Worm (Caenorhabditis elegans) whole organism, L1 larva: Measurements from ENCODE around the gene pap-2.

Experiments used
- C04F5.9 ChIP-seq: sonication (generic microtip); optimal IDR thresholded peaks from 2 replicates; lab custom pipeline; 2016; ENCODE audit warnings: missing genetic modification characterization, missing compliant biosample characterization
- C34B4.2 ChIP-seq: sonication (generic microtip); optimal IDR thresholded peaks from 2 replicates; lab custom pipeline; 2017; ENCODE audit warnings: mild to moderate bottlenecking, missing genetic modification characterization, missing compliant biosample characterization
- aha-1 ChIP-seq: fragments of 150-350 bp; optimal IDR thresholded peaks from 2 replicates; lab custom pipeline; 2014; ENCODE audit warnings: missing biosample characterization, missing genetic modification characterization
- alr-1 ChIP-seq: fragments of 200-800 bp; sonication (Bioruptor generic); optimal IDR thresholded peaks from 2 replicates; lab custom pipeline; 2018; ENCODE audit warnings: borderline replicate concordance, mild to moderate bottlenecking, missing genetic modification characterization, missing compliant biosample characterization
- ama-1 ChIP-seq: fragments of 150-350 bp; optimal IDR thresholded peaks from 2 replicates; lab custom pipeline; 2014
- blmp-1 ChIP-seq: fragments of 150-350 bp; optimal IDR thresholded peaks from 2 replicates; lab custom pipeline; 2014; ENCODE audit warnings: missing biosample characterization, missing genetic modification characterization
- ceh-63 ChIP-seq: fragments of 200-800 bp; sonication (Bioruptor generic); optimal IDR thresholded peaks from 2 replicates; lab custom pipeline; 2018; ENCODE audit warnings: mild to moderate bottlenecking, missing genetic modification characterization, missing compliant biosample characterization
- ceh-8 ChIP-seq: fragments of 200-800 bp; sonication (Bioruptor generic); optimal IDR thresholded peaks from 2 replicates; lab custom pipeline; 2018; ENCODE audit warnings: mild to moderate bottlenecking, missing genetic modification characterization, moderate library complexity, missing compliant biosample characterization
- ceh-88 ChIP-seq: fragments of 200-800 bp; sonication (Bioruptor generic); IDR thresholded peaks from 2 replicates; pipeline ENCODE4 v1.3.6; 2022; ENCODE audit warnings: missing genetic modification characterization, missing compliant biosample characterization
- ceh-90 ChIP-seq: sonication (generic microtip); optimal IDR thresholded peaks from 2 replicates; lab custom pipeline; 2016; ENCODE audit warnings: missing genetic modification characterization, missing compliant biosample characterization
- ces-1 ChIP-seq: fragments of 150-350 bp; optimal IDR thresholded peaks from 2 replicates; lab custom pipeline; 2014; ENCODE audit warnings: missing biosample characterization, missing genetic modification reagents, missing genetic modification characterization
- dpl-1 ChIP-seq, 3 experiments: fragments of 150-350 bp in 2 of 3; sonication (generic microtip) in 1 of 3; optimal IDR thresholded peaks; 2 replicates each; lab custom pipeline; 2014 to 2017; ENCODE audit warnings: missing biosample characterization in 3 of 3, missing genetic modification characterization in 3 of 3, missing genetic modification reagents in 3 of 3
- dsc-1 ChIP-seq: sonication (generic microtip); optimal IDR thresholded peaks from 2 replicates; lab custom pipeline; 2016; ENCODE audit warnings: mild to moderate bottlenecking, missing genetic modification characterization, missing compliant biosample characterization
- efl-1 ChIP-seq, 4 experiments: fragments of 150-350 bp; optimal IDR thresholded peaks in 3 of 4; peaks in 1 of 4; 1 replicate in 1 of 4; 2 replicates in 3 of 4; lab custom pipeline; 2014; ENCODE audit warnings: missing biosample characterization in 2 of 4, missing genetic modification characterization in 2 of 4, missing genetic modification reagents in 2 of 4
- elt-3 ChIP-seq, 6 experiments: fragments of 150-350 bp in 1 of 6; sonication (generic microtip); optimal IDR thresholded peaks; 2 replicates each; lab custom pipeline; 2017 to 2018; ENCODE audit warnings: missing biosample characterization in 6 of 6, missing genetic modification characterization in 6 of 6, inconsistent platforms in 1 of 6
- fkh-4 ChIP-seq: sonication (generic microtip); optimal IDR thresholded peaks from 2 replicates; lab custom pipeline; 2016; ENCODE audit warnings: missing compliant biosample characterization, missing genetic modification characterization, borderline replicate concordance
- hlh-17 ChIP-seq: fragments of 200-800 bp; sonication (Bioruptor generic); optimal IDR thresholded peaks from 2 replicates; lab custom pipeline; 2018; ENCODE audit warnings: missing genetic modification characterization, mild to moderate bottlenecking, missing compliant biosample characterization, moderate library complexity, borderline replicate concordance
- hpl-2 ChIP-seq: fragments of 150-350 bp; optimal IDR thresholded peaks from 2 replicates; lab custom pipeline; 2014; ENCODE audit warnings: missing biosample characterization, missing genetic modification reagents, missing genetic modification characterization
- lin-13 ChIP-seq: fragments of 150-350 bp; optimal IDR thresholded peaks from 2 replicates; lab custom pipeline; 2014; ENCODE audit warnings: missing biosample characterization, missing genetic modification reagents, missing genetic modification characterization
- lin-14 ChIP-seq: fragments of 200-800 bp; sonication (Bioruptor generic); optimal IDR thresholded peaks from 2 replicates; lab custom pipeline; 2018; ENCODE audit warnings: mild to moderate bottlenecking, missing genetic modification characterization, moderate library complexity, missing compliant biosample characterization
- lin-15B ChIP-seq: fragments of 150-350 bp; sonication (generic microtip); optimal IDR thresholded peaks from 3 replicates; lab custom pipeline; 2014; ENCODE audit warnings: missing biosample characterization, missing genetic modification characterization
- lin-39 ChIP-seq: fragments of 150-350 bp; optimal IDR thresholded peaks from 2 replicates; lab custom pipeline; 2014; ENCODE audit warnings: missing biosample characterization, missing genetic modification reagents, missing genetic modification characterization
- lir-3 ChIP-seq: sonication (generic microtip); optimal IDR thresholded peaks from 2 replicates; lab custom pipeline; 2016; ENCODE audit warnings: mild to moderate bottlenecking, missing genetic modification characterization, moderate library complexity, missing compliant biosample characterization; ENCODE audit not compliant: poor library complexity
- mab-9 ChIP-seq: fragments of 200-800 bp; sonication (Bioruptor generic); IDR thresholded peaks from 2 replicates; pipeline ENCODE4 v1.3.6; 2022; ENCODE audit warnings: missing genetic modification reagents, missing genetic modification characterization, missing compliant biosample characterization
- nhr-11 ChIP-seq: fragments of 150-350 bp; optimal IDR thresholded peaks from 2 replicates; lab custom pipeline; 2014; ENCODE audit warnings: missing biosample characterization, missing genetic modification characterization
- nhr-19 ChIP-seq: fragments of 200-800 bp; sonication (Bioruptor generic); conservative IDR thresholded peaks from 2 replicates; pipeline ENCODE4 v1.3.6; 2022; ENCODE audit warnings: missing genetic modification characterization, missing compliant biosample characterization
- nhr-28 ChIP-seq: fragments of 150-350 bp; optimal IDR thresholded peaks from 2 replicates; lab custom pipeline; 2014; ENCODE audit warnings: missing biosample characterization, missing genetic modification characterization
- nhr-71 ChIP-seq: sonication (generic microtip); optimal IDR thresholded peaks from 2 replicates; lab custom pipeline; 2016; ENCODE audit warnings: mild to moderate bottlenecking, missing genetic modification characterization, moderate library complexity, missing compliant biosample characterization
- nhr-84 ChIP-seq: sonication (generic microtip); optimal IDR thresholded peaks from 2 replicates; lab custom pipeline; 2017; ENCODE audit warnings: missing biosample characterization, missing genetic modification characterization
- nhr-85 ChIP-seq: sonication (generic microtip); peaks from one replicate; lab custom pipeline; 2016; ENCODE audit warnings: missing genetic modification characterization, inconsistent platforms, missing compliant biosample characterization
- nhr-90 ChIP-seq: sonication (generic microtip); optimal IDR thresholded peaks from 2 replicates; lab custom pipeline; 2016; ENCODE audit warnings: mild to moderate bottlenecking, missing genetic modification characterization, missing compliant biosample characterization; ENCODE audit not compliant: poor library complexity
- pax-3 ChIP-seq: fragments of 200-800 bp; sonication (Bioruptor generic); optimal IDR thresholded peaks from 2 replicates; lab custom pipeline; 2018; ENCODE audit warnings: mild to moderate bottlenecking, missing genetic modification characterization, moderate library complexity, missing compliant biosample characterization
- rnt-1 ChIP-seq: sonication (generic microtip); optimal IDR thresholded peaks from 2 replicates; lab custom pipeline; 2016; ENCODE audit warnings: mild to moderate bottlenecking, missing genetic modification characterization, moderate library complexity, missing compliant biosample characterization
- skn-1 ChIP-seq: fragments of 150-350 bp; optimal IDR thresholded peaks from 2 replicates; lab custom pipeline; 2014; ENCODE audit warnings: missing biosample characterization, missing genetic modification characterization
- snpc-4 ChIP-seq: fragments of 150-350 bp; optimal IDR thresholded peaks from 2 replicates; lab custom pipeline; 2014; ENCODE audit warnings: missing biosample characterization, missing genetic modification characterization
- snu-23 ChIP-seq: sonication (generic microtip); optimal IDR thresholded peaks from 2 replicates; lab custom pipeline; 2016; ENCODE audit warnings: missing genetic modification characterization, missing compliant biosample characterization
- sptf-1 ChIP-seq: fragments of 150-350 bp; optimal IDR thresholded peaks from 2 replicates; lab custom pipeline; 2014; ENCODE audit warnings: missing biosample characterization, missing genetic modification characterization
- tlp-1 ChIP-seq: fragments of 150-350 bp; optimal IDR thresholded peaks from 2 replicates; lab custom pipeline; 2014; ENCODE audit warnings: missing biosample characterization, missing genetic modification characterization
- unc-130 ChIP-seq: fragments of 150-350 bp; optimal IDR thresholded peaks from 2 replicates; lab custom pipeline; 2017; ENCODE audit warnings: missing biosample characterization, missing genetic modification characterization, inconsistent platforms
- unc-30 ChIP-seq: sonication (generic microtip); optimal IDR thresholded peaks from 2 replicates; lab custom pipeline; 2017; ENCODE audit warnings: missing biosample characterization, missing genetic modification characterization
- unc-98 ChIP-seq: fragments of 200-800 bp; sonication (Bioruptor generic); IDR thresholded peaks from 2 replicates; pipeline ENCODE4 v1.3.6; 2022; ENCODE audit warnings: missing genetic modification characterization, missing compliant biosample characterization
- vab-15 ChIP-seq: sonication (generic microtip); optimal IDR thresholded peaks from 2 replicates; lab custom pipeline; 2017; ENCODE audit warnings: missing genotype, mild to moderate bottlenecking, missing genetic modification characterization, missing compliant biosample characterization
- xbp-1 ChIP-seq: sonication (generic microtip); optimal IDR thresholded peaks from 2 replicates; lab custom pipeline; 2016; ENCODE audit warnings: missing genetic modification characterization, missing compliant biosample characterization
- zag-1 ChIP-seq: fragments of 150-350 bp; optimal IDR thresholded peaks from 2 replicates; lab custom pipeline; 2014; ENCODE audit warnings: missing biosample characterization, missing genetic modification characterization
- zip-4 ChIP-seq: fragments of 200-800 bp; sonication (Bioruptor generic); optimal IDR thresholded peaks from 2 replicates; lab custom pipeline; 2018; ENCODE audit warnings: mild to moderate bottlenecking, missing genetic modification characterization, moderate library complexity, missing compliant biosample characterization
- ztf-4 ChIP-seq: fragments of 150-350 bp; optimal IDR thresholded peaks from 2 replicates; lab custom pipeline; 2014; ENCODE audit warnings: missing biosample characterization, missing genetic modification characterization

pap-2 gene

DNA sequence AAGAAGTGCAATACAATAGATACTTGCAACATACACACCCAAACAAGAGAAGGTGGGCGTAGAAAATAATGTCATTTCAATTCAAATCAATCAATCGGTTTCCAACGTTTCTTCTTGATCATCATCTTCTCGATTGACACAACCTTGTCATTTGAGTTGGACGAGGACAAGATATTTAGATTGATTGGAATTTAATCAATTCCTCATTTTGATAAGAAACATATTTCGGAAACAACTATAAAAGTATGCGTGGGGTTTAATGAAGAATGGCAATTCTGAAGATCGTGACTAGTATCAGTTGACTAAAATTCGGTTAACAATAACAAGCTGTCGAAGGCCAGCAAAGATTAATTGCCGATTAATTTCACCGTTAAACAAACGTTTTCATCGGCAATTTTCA lies 11.4 kb upstream of the pap-2 start (continued):
- TF ChIP-seq nhr-71 (tag; lab: Kevin White, UChicago) (peak; percentile 11), C34B4.2 (no peak)

DNA sequence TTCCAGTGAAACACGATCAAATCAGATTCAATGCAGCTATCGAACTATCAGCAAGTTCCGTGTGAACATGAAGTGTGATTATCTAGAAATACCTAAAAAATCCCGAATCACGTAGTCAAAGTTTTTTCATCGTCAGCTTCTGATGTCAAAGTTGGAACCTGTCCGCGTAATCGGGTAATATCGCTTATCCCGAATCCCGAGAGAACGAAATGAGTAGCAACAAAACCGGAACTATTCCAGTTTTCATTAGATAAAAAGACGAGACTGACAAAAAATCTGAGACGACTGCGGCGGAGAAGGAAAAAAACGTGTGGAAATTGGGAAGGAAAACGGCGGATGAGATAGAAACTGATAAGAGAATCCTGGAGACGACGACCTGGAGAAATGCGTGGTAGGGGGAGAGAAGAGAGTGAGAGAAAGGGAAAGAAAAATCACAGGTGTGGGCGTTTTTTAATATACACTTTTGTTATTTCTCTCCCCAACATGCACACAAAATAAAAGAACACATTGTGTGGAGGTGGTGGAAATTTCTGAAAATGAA lies 10.9 kb upstream of the pap-2 start:
- TF ChIP-seq snpc-4 (tag; lab: Kevin White, UChicago) (no peak), skn-1 (tag; lab: Kevin White, UChicago) (peak; percentile 11), nhr-28 (tag; lab: Kevin White, UChicago) (no peak), nhr-19 (GFP tag; lab: Robert Waterston, UW) (no peak), C04F5.9 (tag; lab: Kevin White, UChicago) (no peak), lir-3 (no peak), alr-1 (tag; lab: Kevin White, UChicago) (no peak), ceh-88 (GFP tag; lab: Robert Waterston, UW) (no peak), rnt-1 (tag; lab: Kevin White, UChicago) (peak; percentile 29), blmp-1 (tag; lab: Kevin White, UChicago) (peak; percentile 88), lin-13 (GFP tag; lab: Kevin White, UChicago) (no peak)

DNA sequence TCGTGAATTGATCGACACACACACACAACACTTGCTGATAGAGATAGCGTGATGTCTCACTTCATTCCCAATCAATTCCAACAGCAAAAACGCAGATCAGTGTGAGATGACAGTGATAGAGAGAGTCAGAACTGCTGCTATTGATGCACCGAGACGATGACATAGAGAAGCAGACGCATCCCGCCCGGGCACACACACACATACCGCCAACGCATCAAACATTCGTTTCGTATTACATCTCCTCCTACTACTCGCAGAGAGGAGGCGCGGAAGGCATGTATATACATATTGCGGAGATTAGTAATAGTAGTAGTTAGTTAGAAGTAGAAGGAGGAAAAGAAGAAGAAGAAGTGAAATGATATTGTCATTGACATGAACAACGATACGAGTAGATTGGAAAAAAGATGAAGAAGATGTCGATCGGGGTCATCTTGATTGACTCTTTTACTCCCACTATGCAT lies 10.2 kb upstream of the pap-2 start:
- no peak for TF ChIP-seq aha-1 (tag; lab: Kevin White, UChicago)
- TF ChIP-seq ceh-90 (tag; lab: Kevin White, UChicago) = no peak
- no peak for TF ChIP-seq ceh-63
- TF ChIP-seq sptf-1 (tag; lab: Kevin White, UChicago) = no peak
- TF ChIP-seq vab-15 (tag; lab: Kevin White, UChicago) = no peak
- peak; percentile 87 for TF ChIP-seq nhr-85
- peak; percentile 33 to 43 for TF ChIP-seq efl-1 (optimal IDR thresholded peaks at IDR 0.05; lab: Kevin White, UChicago)
- TF ChIP-seq efl-1 (GFP tag; optimal IDR thresholded peaks at IDR 0.05 in 1 of 2; lab: Kevin White, UChicago) = no peak
- peak; percentile 71 for TF ChIP-seq rnt-1 (tag; lab: Kevin White, UChicago)
- no peak for TF ChIP-seq C34B4.2
- TF ChIP-seq nhr-71 (tag; lab: Kevin White, UChicago) = peak; percentile 80
- TF ChIP-seq dsc-1 (tag; lab: Kevin White, UChicago) = peak; percentile 40
- TF ChIP-seq unc-130 (tag; lab: Kevin White, UChicago) = peak; percentile 59
- TF ChIP-seq xbp-1 (tag; lab: Kevin White, UChicago) = peak; percentile 25
- TF ChIP-seq lin-39 (tag; lab: Kevin White, UChicago) = no peak
- TF ChIP-seq tlp-1 (tag; lab: Kevin White, UChicago) = no peak
- TF ChIP-seq ces-1 (GFP tag; lab: Kevin White, UChicago) = no peak
- no peak for TF ChIP-seq lin-15B
- TF ChIP-seq blmp-1 (tag; lab: Kevin White, UChicago) = peak; percentile 79
- TF ChIP-seq hlh-17 (GFP tag; lab: Kevin White, UChicago) = no peak
- TF ChIP-seq pax-3 (tag; lab: Kevin White, UChicago) = no peak
- peak; percentile 79 for TF ChIP-seq snu-23 (GFP tag; lab: Kevin White, UChicago)
- no peak for TF ChIP-seq hpl-2 (GFP tag; lab: Kevin White, UChicago)
- TF ChIP-seq ceh-88 (GFP tag; lab: Robert Waterston, UW) = no peak
- TF ChIP-seq ceh-8 (GFP tag; lab: Kevin White, UChicago) = no peak
- no peak for TF ChIP-seq ztf-4 (tag; lab: Kevin White, UChicago)
- TF ChIP-seq zag-1 (tag; lab: Kevin White, UChicago) = no peak
- TF ChIP-seq unc-98 (GFP tag; lab: Robert Waterston, UW) = no peak
- no peak for TF ChIP-seq snpc-4 (tag; lab: Kevin White, UChicago)
- no peak for TF ChIP-seq zip-4 (GFP tag; lab: Kevin White, UChicago)
- TF ChIP-seq lin-13 (GFP tag; lab: Kevin White, UChicago) = no peak
- no peak for TF ChIP-seq fkh-4 (tag; lab: Kevin White, UChicago)
- no peak for TF ChIP-seq nhr-11
- TF ChIP-seq mab-9 = no peak
- TF ChIP-seq lin-14 (GFP tag; lab: Kevin White, UChicago) = peak; percentile 87
- no peak for TF ChIP-seq unc-30 (tag; lab: Kevin White, UChicago)
- no peak for TF ChIP-seq C04F5.9 (tag; lab: Kevin White, UChicago)
- TF ChIP-seq ama-1 (lab: Kevin White, UChicago) = peak; percentile 81
- peak; percentile 72 for TF ChIP-seq nhr-90 (tag; lab: Kevin White, UChicago)
- peak in 1 of 3 experiments; percentile 17 for TF ChIP-seq dpl-1 (GFP tag; optimal IDR thresholded peaks at IDR 0.05; lab: Kevin White, UChicago)
- no peak for TF ChIP-seq lir-3
- no peak for TF ChIP-seq nhr-84 (tag; lab: Kevin White, UChicago)
- TF ChIP-seq elt-3 (tag; optimal IDR thresholded peaks at IDR 0.05; lab: Kevin White, UChicago) = peak in 5 of 6 experiments; percentile 23 to 79 (median 64)
